Worm (Caenorhabditis elegans): Measurements from ENCODE around the gene che-10.

- TF ChIP-seq fkh-10 (GFP tag; optimal IDR thresholded peaks at IDR 0.05), result no peak
- no peak for TF ChIP-seq pqm-1 (tag; optimal IDR thresholded peaks at IDR 0.05)
- TF ChIP-seq snpc-4 (tag; optimal IDR thresholded peaks at IDR 0.05), result no peak
- no peak for TF ChIP-seq nhr-237 (tag; optimal IDR thresholded peaks at IDR 0.05)
- no peak for TF ChIP-seq aha-1 (tag; optimal IDR thresholded peaks at IDR 0.05)
These were observed 45.6 kb upstream of the che-10 start, which contains the start of gene sre-40 for ce11 chrII:4683693-4684092.
